Fruit fly (Drosophila melanogaster): Measurements from ENCODE around the gene tefu.

The tefu gene

dm6 chr3R:15275158-15275623 lies 33.2 kb upstream of the tefu start, which contains the start of the genes Cp190 and CG4338 (continued):
- peak; percentile 98 for TF ChIP-seq CG10979 (tag; optimal IDR thresholded peaks at IDR 0.05)
- no peak for TF ChIP-seq tio (GFP tag; optimal IDR thresholded peaks at IDR 0.05)
- TF ChIP-seq unpg (GFP tag; optimal IDR thresholded peaks at IDR 0.05), result peak; percentile 99
- peak; percentile 61 for TF ChIP-seq CG14860 (GFP tag; IDR thresholded peaks at IDR 0.05; ENCODE audit: partially characterized antibody)
- peak; percentile 45; the same call in 1 of the 3 replicates for TF ChIP-seq mld (GFP tag; IDR thresholded peaks at IDR 0.05; ENCODE audit: partially characterized antibody)
- peak; percentile 84 for TF ChIP-seq Jarid2 (GFP tag; optimal IDR thresholded peaks at IDR 0.05)
- TF ChIP-seq PHDP (tag; optimal IDR thresholded peaks at IDR 0.05), result peak; percentile 99
- peak; percentile 98 for TF ChIP-seq Dek (tag; optimal IDR thresholded peaks at IDR 0.05)
- TF ChIP-seq CHES-1-like (GFP tag; optimal IDR thresholded peaks at IDR 0.05), result peak; percentile 89
- TF ChIP-seq Oli (tag; optimal IDR thresholded peaks at IDR 0.05), result peak; percentile 98
- TF ChIP-seq Drgx (GFP tag; IDR thresholded peaks at IDR 0.05), result peak; percentile 95
- TF ChIP-seq CG10209 (GFP tag; optimal IDR thresholded peaks at IDR 0.05), result peak; percentile 98
- peak; percentile 97 for TF ChIP-seq CG2202 (tag; optimal IDR thresholded peaks at IDR 0.05)
- TF ChIP-seq CG2120 (GFP tag; optimal IDR thresholded peaks at IDR 0.05), result peak; percentile 97
- peak; percentile 94 for TF ChIP-seq Ada2b (GFP tag; IDR thresholded peaks at IDR 0.05)
- TF ChIP-seq pan (optimal IDR thresholded peaks at IDR 0.05), result no peak
- peak in 1 of 2 experiments; percentile 97 for TF ChIP-seq pan (GFP tag; optimal IDR thresholded peaks at IDR 0.05 in 1 of 2, IDR thresholded peaks at IDR 0.05 in 1 of 2)
- TF ChIP-seq CG4617 (GFP tag; optimal IDR thresholded peaks at IDR 0.05; ENCODE audit: borderline replicate concordance), result peak; percentile 98
- TF ChIP-seq Lpt (GFP tag; optimal IDR thresholded peaks at IDR 0.05), result no peak
- TF ChIP-seq CG18619 (GFP tag; optimal IDR thresholded peaks at IDR 0.05), result peak; percentile 98
- peak; percentile 94 to 98 for TF ChIP-seq dpn (GFP tag; optimal IDR thresholded peaks at IDR 0.05)
- peak; percentile 87 for TF ChIP-seq MTF-1 (GFP tag; optimal IDR thresholded peaks at IDR 0.05; ENCODE audit: borderline replicate concordance)
- peak; percentile 67 for TF ChIP-seq ERR (GFP tag; optimal IDR thresholded peaks at IDR 0.05)
- TF ChIP-seq CG12659 (GFP tag; optimal IDR thresholded peaks at IDR 0.05), result peak; percentile 99
- TF ChIP-seq cas (GFP tag; IDR thresholded peaks at IDR 0.05), result peak; percentile 88
- TF ChIP-seq lbe (GFP tag; optimal IDR thresholded peaks at IDR 0.05), result peak; percentile 95
- peak; percentile 94 for TF ChIP-seq Elba2 (GFP tag; optimal IDR thresholded peaks at IDR 0.05)
- TF ChIP-seq CG13775 (GFP tag; optimal IDR thresholded peaks at IDR 0.05), result peak; percentile 99
- peak; percentile 99 for TF ChIP-seq Ets65A (GFP tag)
- TF ChIP-seq pzg (GFP tag; optimal IDR thresholded peaks at IDR 0.05), result peak; percentile 78
- TF ChIP-seq Hand (GFP tag; optimal IDR thresholded peaks at IDR 0.05), result peak; percentile 95
- TF ChIP-seq dysf (GFP tag; IDR thresholded peaks at IDR 0.05), result peak; percentile 98
- TF ChIP-seq CG2129 (GFP tag; IDR thresholded peaks at IDR 0.05; ENCODE audit: partially characterized antibody), result 0 out of 2 replicates have a peak, but pooled peaks have one; percentile 29
- peak; percentile 65 for TF ChIP-seq luna (GFP tag; optimal IDR thresholded peaks at IDR 0.05)
- no peak for TF ChIP-seq yki (optimal IDR thresholded peaks at IDR 0.05)
- TF ChIP-seq twi (tag; optimal IDR thresholded peaks at IDR 0.05), result peak; percentile 98
- peak; percentile 97 for TF ChIP-seq tgo (GFP tag; IDR thresholded peaks at IDR 0.05)
- peak; percentile 98 for TF ChIP-seq Hmr (GFP tag; optimal IDR thresholded peaks at IDR 0.05)
- TF ChIP-seq CG18599 (GFP tag; optimal IDR thresholded peaks at IDR 0.05), result peak; percentile 98
- no peak; the same call in 2 of the 3 replicates for TF ChIP-seq zen2 (GFP tag; IDR thresholded peaks at IDR 0.05; ENCODE audit: partially characterized antibody)
- peak; percentile 78 for TF ChIP-seq bbx (GFP tag; IDR thresholded peaks at IDR 0.05; ENCODE audit: partially characterized antibody)

Data from whole organism, embryonic.